Fruit fly (Drosophila melanogaster): ENCODE results near the gene CG46339.
A peak's percentile ranks its signal among the peaks of the same experiment; 100 is the strongest.

The CG46339 gene

DNA sequence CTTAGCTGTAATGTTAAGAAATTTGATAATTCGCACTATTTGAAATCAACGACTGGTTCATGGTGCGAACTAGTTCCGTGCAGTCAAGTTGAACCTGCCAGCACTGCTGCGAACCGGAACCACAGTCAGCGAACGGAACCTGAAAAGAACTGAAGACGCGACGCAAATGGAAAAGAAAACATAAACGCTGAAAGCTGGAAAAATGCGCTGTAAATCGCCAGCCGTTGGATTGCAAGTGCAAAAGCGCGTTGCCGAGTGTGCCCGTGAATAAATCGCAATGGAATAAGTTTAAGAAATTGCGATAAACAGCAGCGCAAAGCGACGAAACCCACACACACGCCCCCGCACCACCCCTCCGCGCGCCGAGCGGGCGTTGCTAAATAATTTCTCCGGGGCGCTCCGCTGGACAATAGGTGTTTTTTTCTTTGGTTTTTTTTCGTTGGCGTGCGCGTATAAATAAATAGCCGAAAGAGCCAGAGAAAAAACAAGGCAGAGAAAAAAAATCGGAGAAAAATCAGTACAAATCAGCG lies 51.3 kb downstream of the CG46339 start, which contains the start of gene CG5521 (continued):
- TF ChIP-seq unpg (GFP tag; optimal IDR thresholded peaks at IDR 0.05) (no peak), ssp (GFP tag; IDR thresholded peaks at IDR 0.05) (no peak), kay (GFP tag; optimal IDR thresholded peaks at IDR 0.05) (no peak), oc (tag; optimal IDR thresholded peaks at IDR 0.05) (no peak), mirr (GFP tag; optimal IDR thresholded peaks at IDR 0.05) (no peak), dmrt99B (tag; optimal IDR thresholded peaks at IDR 0.05) (no peak), hkb (optimal IDR thresholded peaks at IDR 0.05) (no peak), hkb (GFP tag; IDR thresholded peaks at IDR 0.05) (peak; percentile 50; the same call in 1 of the 2 replicates), CG11695 (GFP tag; IDR thresholded peaks at IDR 0.05) (no peak), CG9817 (tag; optimal IDR thresholded peaks at IDR 0.05) (no peak), CG7556 (GFP tag; optimal IDR thresholded peaks at IDR 0.05) (no peak), CG5180 (GFP tag; optimal IDR thresholded peaks at IDR 0.05) (no peak), CG7963 (GFP tag; IDR thresholded peaks at IDR 0.05; ENCODE audit: partially characterized antibody) (0 out of 3 replicates have a peak, but pooled peaks have one; percentile 43), CG4404 (GFP tag; IDR thresholded peaks at IDR 0.05) (no peak), CG7745 (tag; optimal IDR thresholded peaks at IDR 0.05) (no peak), sens (GFP tag) (peak; percentile 67), dysf (GFP tag; IDR thresholded peaks at IDR 0.05) (no peak), CkIIα-i1 (GFP tag; IDR thresholded peaks at IDR 0.05) (no peak), abd-A (tag; optimal IDR thresholded peaks at IDR 0.05) (peak; percentile 38), CG12299 (tag; optimal IDR thresholded peaks at IDR 0.05) (no peak), CG1602 (GFP tag; optimal IDR thresholded peaks at IDR 0.05) (no peak), CG8765 (GFP tag; IDR thresholded peaks at IDR 0.05) (no peak), repo (GFP tag; optimal IDR thresholded peaks at IDR 0.05) (no peak), CG30403 (GFP tag; optimal IDR thresholded peaks at IDR 0.05) (no peak), CG13775 (GFP tag; optimal IDR thresholded peaks at IDR 0.05) (no peak), cwo (GFP tag; optimal IDR thresholded peaks at IDR 0.05) (no peak), bbx (GFP tag; IDR thresholded peaks at IDR 0.05; ENCODE audit: partially characterized antibody) (peak; percentile 45), HHEX (GFP tag; optimal IDR thresholded peaks at IDR 0.05) (no peak), dimm (GFP tag; IDR thresholded peaks at IDR 0.05) (no peak), vfl (GFP tag; optimal IDR thresholded peaks at IDR 0.05) (no peak), Scr (GFP tag; IDR thresholded peaks at IDR 0.05; ENCODE audit: partially characterized antibody) (peak; percentile 45), z (GFP tag; IDR thresholded peaks at IDR 0.05) (no peak), pros (GFP tag; optimal IDR thresholded peaks at IDR 0.05) (no peak), CG12155 (GFP tag; optimal IDR thresholded peaks at IDR 0.05) (no peak), hb (GFP tag; IDR thresholded peaks at IDR 0.05; ENCODE audit: partially characterized antibody) (no peak; the same call in 2 of the 3 replicates), Dref (GFP tag; IDR thresholded peaks at IDR 0.05) (no peak), Ada2b (GFP tag; IDR thresholded peaks at IDR 0.05) (no peak), CG8281 (tag; optimal IDR thresholded peaks at IDR 0.05) (no peak), pan (optimal IDR thresholded peaks at IDR 0.05) (no peak), pan (GFP tag; optimal IDR thresholded peaks at IDR 0.05 in 1 of 2, IDR thresholded peaks at IDR 0.05 in 1 of 2) (no peak), Dad (GFP tag; optimal IDR thresholded peaks at IDR 0.05) (no peak), YL-1 (GFP tag; optimal IDR thresholded peaks at IDR 0.05) (peak; percentile 76), zf30C (GFP tag; optimal IDR thresholded peaks at IDR 0.05) (no peak), btn (GFP tag; optimal IDR thresholded peaks at IDR 0.05) (no peak), sug (tag; optimal IDR thresholded peaks at IDR 0.05) (peak; percentile 13), CG6854 (GFP tag; optimal IDR thresholded peaks at IDR 0.05) (no peak), row (GFP tag; IDR thresholded peaks at IDR 0.05) (peak; percentile 84), so (GFP tag; IDR thresholded peaks at IDR 0.05) (no peak), CG6765 (GFP tag; optimal IDR thresholded peaks at IDR 0.05) (peak; percentile 22), CG3065 (GFP tag; optimal IDR thresholded peaks at IDR 0.05) (no peak), sd (tag; optimal IDR thresholded peaks at IDR 0.05) (peak; percentile 21)
